Worm (Caenorhabditis elegans): ENCODE data around the gene ZK1307.8.

ZK1307.8 gene

DNA sequence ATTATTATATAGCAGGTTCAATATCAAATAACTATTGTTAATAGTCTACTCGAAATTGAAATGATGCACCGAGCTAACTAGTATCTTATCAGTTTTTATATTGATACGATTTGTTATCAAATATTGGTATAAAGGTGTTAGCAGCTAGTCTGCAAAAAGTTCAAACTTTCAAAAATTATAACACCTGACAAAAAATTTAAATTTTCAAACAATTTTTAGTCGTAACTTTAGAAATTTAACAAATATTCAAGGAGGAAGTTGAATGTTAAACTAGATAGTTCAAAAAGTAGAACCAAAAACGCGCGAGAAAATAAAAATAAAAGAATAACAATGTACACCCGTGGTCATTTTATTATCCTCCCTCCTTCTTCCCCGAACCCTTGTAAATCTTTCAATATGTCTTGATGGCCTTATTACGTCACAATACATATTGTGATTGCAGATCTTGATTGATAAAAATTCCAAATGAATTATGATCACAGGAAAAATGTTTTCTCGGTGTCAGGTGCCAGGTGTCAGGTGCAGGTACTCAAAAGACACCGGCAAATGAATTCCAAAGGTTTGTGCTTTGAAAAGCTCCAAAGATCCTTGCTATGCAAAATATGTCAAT is 31.2 kb downstream of the ZK1307.8 start, which contains the start of gene ZK1307.1:
ZK1307.1 (minus strand) TSS at position 51 of the 610 bp plus-strand sequence.
- no peak for TF ChIP-seq dpff-1 (tag; optimal IDR thresholded peaks at IDR 0.05)
- TF ChIP-seq T07F8.4 (tag; optimal IDR thresholded peaks at IDR 0.05) = no peak
- TF ChIP-seq F39B2.1 (GFP tag; IDR thresholded peaks at IDR 0.05) = no peak
- TF ChIP-seq sptf-2 (GFP tag; optimal IDR thresholded peaks at IDR 0.05) = no peak
- TF ChIP-seq lsl-1 (GFP tag; optimal IDR thresholded peaks at IDR 0.05) = no peak
- TF ChIP-seq F57C9.4 (tag; optimal IDR thresholded peaks at IDR 0.05) = no peak
- no peak for TF ChIP-seq lin-40 (tag; optimal IDR thresholded peaks at IDR 0.05)
- TF ChIP-seq mes-4 (tag; optimal IDR thresholded peaks at IDR 0.05) = no peak
- no peak for TF ChIP-seq ceh-100 (GFP tag; IDR thresholded peaks at IDR 0.05)
- no peak for TF ChIP-seq lin-54 (GFP tag; optimal IDR thresholded peaks at IDR 0.05)
- TF ChIP-seq egl-44 (GFP tag; IDR thresholded peaks at IDR 0.05) = no peak
- TF ChIP-seq hmg-20 (GFP tag; IDR thresholded peaks at IDR 0.05) = no peak
- TF ChIP-seq egrh-3 (GFP tag; IDR thresholded peaks at IDR 0.05) = no peak
- no peak for TF ChIP-seq ceh-58 (GFP tag; IDR thresholded peaks at IDR 0.05)
- TF ChIP-seq ztf-18 (tag; optimal IDR thresholded peaks at IDR 0.05) = no peak
- TF ChIP-seq zfh-2 (GFP tag; conservative IDR thresholded peaks at IDR 0.05) = no peak
- no peak for TF ChIP-seq K12H6.12 (tag; optimal IDR thresholded peaks at IDR 0.05)
- TF ChIP-seq cebp-1 (GFP tag; IDR thresholded peaks at IDR 0.05) = no peak
- no peak for TF ChIP-seq cebp-1 (tag; optimal IDR thresholded peaks at IDR 0.05)

ce11 chrII:9656210-9656755 is 31.9 kb downstream of the ZK1307.8 start, which contains the start of gene gstk-1:
Gene gstk-1 (plus strand): TSS chrII:9656705.
- TF ChIP-seq nhr-80 (tag; optimal IDR thresholded peaks at IDR 0.05) = peak; percentile 53
- no peak for TF ChIP-seq madf-6 (GFP tag; IDR thresholded peaks at IDR 0.05)
- TF ChIP-seq lin-40 (tag; optimal IDR thresholded peaks at IDR 0.05) = peak; percentile 17
- TF ChIP-seq hmg-1.2 (GFP tag; IDR thresholded peaks at IDR 0.05) = peak; percentile 26; the same call in 1 of the 2 replicates

DNA sequence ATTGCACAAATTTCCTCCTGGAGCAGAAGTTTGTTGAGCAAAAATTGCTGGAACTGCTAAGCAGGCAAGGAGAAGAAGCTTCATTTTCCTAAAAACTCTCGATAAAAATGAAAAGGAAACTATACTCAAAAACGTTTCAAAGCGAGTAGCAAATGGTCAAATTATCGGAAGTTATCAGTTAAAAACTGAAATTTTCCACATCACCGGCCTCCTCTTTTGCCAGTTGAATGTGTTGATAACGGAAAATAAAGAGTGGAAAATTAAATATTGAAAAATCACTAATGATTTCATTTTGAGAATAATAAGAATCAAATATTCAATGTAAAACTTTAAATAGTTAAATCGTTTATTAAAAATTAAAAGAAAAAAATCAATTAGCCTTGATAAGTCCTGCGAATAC is 34.5 kb downstream of the ZK1307.8 start, which contains the start of gene ZK1320.2:
ZK1320.2 (minus strand) TSS at position 88 of the 400 bp plus-strand sequence.
- TF ChIP-seq Y79H2A.3 (GFP tag; conservative IDR thresholded peaks at IDR 0.05) (no peak), dpl-1 (GFP tag; optimal IDR thresholded peaks at IDR 0.05) (no peak), ets-4 (GFP tag; optimal IDR thresholded peaks at IDR 0.05) (no peak), let-607 (tag; optimal IDR thresholded peaks at IDR 0.05) (peak in 1 of 2 experiments; percentile 7), madf-8 (GFP tag; conservative IDR thresholded peaks at IDR 0.05) (no peak), nhr-80 (tag; optimal IDR thresholded peaks at IDR 0.05) (peak; percentile 48), madf-6 (GFP tag; IDR thresholded peaks at IDR 0.05) (no peak), lag-1 (GFP tag; IDR thresholded peaks at IDR 0.05) (no peak), ztf-3 (GFP tag; optimal IDR thresholded peaks at IDR 0.05) (no peak), F52B5.7 (tag; optimal IDR thresholded peaks at IDR 0.05) (no peak)

ce11 chrII:9660379-9660778 is 36.0 kb downstream of the ZK1307.8 start, which contains the start of gene ZK1320.3:
Gene ZK1320.3 (minus strand): TSS chrII:9660419.
- TF ChIP-seq ztf-28 (GFP tag; IDR thresholded peaks at IDR 0.05) = no peak
- TF ChIP-seq dpl-1 (GFP tag; optimal IDR thresholded peaks at IDR 0.05) = no peak
- peak; percentile 56 for TF ChIP-seq nhr-80 (tag; optimal IDR thresholded peaks at IDR 0.05)

ce11 chrII:9662160-9662559 is 37.7 kb downstream of the ZK1307.8 start:
- no peak for TF ChIP-seq nhr-90 (tag; optimal IDR thresholded peaks at IDR 0.05)
- TF ChIP-seq hsf-1 (GFP tag; IDR thresholded peaks at IDR 0.05) = no peak
- TF ChIP-seq lsl-1 (GFP tag; optimal IDR thresholded peaks at IDR 0.05) = no peak
- TF ChIP-seq F52B5.7 (tag; optimal IDR thresholded peaks at IDR 0.05) = no peak
- TF ChIP-seq lag-1 (GFP tag; IDR thresholded peaks at IDR 0.05) = no peak
- TF ChIP-seq tbx-9 (tag; optimal IDR thresholded peaks at IDR 0.05; ENCODE audit: borderline replicate concordance) = no peak
- TF ChIP-seq aptf-2 (GFP tag; conservative IDR thresholded peaks at IDR 0.05) = no peak
- TF ChIP-seq Y56A3A.18 (GFP tag; IDR thresholded peaks at IDR 0.05) = no peak
